Worm (Caenorhabditis elegans) whole organism, late embryonic: ENCODE measurements around the gene T09F5.20.

Experiments used
- dmd-4 ChIP-seq: sonication (generic microtip); optimal IDR thresholded peaks from 2 replicates; lab custom pipeline; 2016; ENCODE audit warnings: borderline replicate concordance, missing genetic modification characterization, missing compliant biosample characterization
- elt-2 ChIP-seq: sonication (generic microtip); optimal IDR thresholded peaks from 2 replicates; lab custom pipeline; 2016; ENCODE audit warnings: missing genetic modification reagents, missing genetic modification characterization, missing compliant biosample characterization
- fkh-10 ChIP-seq: fragments of 150-350 bp; optimal IDR thresholded peaks from 2 replicates; lab custom pipeline; 2014; ENCODE audit warnings: missing biosample characterization, missing genetic modification reagents, missing genetic modification characterization
- hlh-15 ChIP-seq: sonication (generic microtip); optimal IDR thresholded peaks from 2 replicates; lab custom pipeline; 2016; ENCODE audit warnings: missing genetic modification characterization, missing compliant biosample characterization
- lim-6 ChIP-seq: sonication (generic microtip); optimal IDR thresholded peaks from 2 replicates; lab custom pipeline; 2016; ENCODE audit warnings: missing genetic modification characterization, missing compliant biosample characterization
- pat-9 ChIP-seq: fragments of 200-800 bp; sonication (Bioruptor generic); optimal IDR thresholded peaks from 2 replicates; lab custom pipeline; 2018; ENCODE audit warnings: mild to moderate bottlenecking, missing genetic modification characterization, moderate library complexity, missing compliant biosample characterization
- pha-4 ChIP-seq: fragments of 150-350 bp; optimal IDR thresholded peaks from 2 replicates; lab custom pipeline; 2018; ENCODE audit warnings: missing biosample characterization, missing genetic modification reagents, missing genetic modification characterization
- ref-2 ChIP-seq: sonication (generic microtip); optimal IDR thresholded peaks from 2 replicates; lab custom pipeline; 2016; ENCODE audit warnings: missing genetic modification characterization, missing compliant biosample characterization
- sox-2 ChIP-seq: fragments of 200-800 bp; sonication (Bioruptor generic); IDR thresholded peaks from 2 replicates; pipeline ENCODE4 v1.3.6; 2022; ENCODE audit warnings: missing genetic modification reagents, missing genetic modification characterization, missing compliant biosample characterization
- syd-9 ChIP-seq: sonication (generic microtip); optimal IDR thresholded peaks from 2 replicates; lab custom pipeline; 2016; ENCODE audit warnings: mild to moderate bottlenecking, missing genetic modification characterization, moderate library complexity, missing compliant biosample characterization
- tbx-2 ChIP-seq: sonication (generic microtip); optimal IDR thresholded peaks from 2 replicates; lab custom pipeline; 2016; ENCODE audit warnings: missing genetic modification characterization, missing compliant biosample characterization
- ttx-3 ChIP-seq: sonication (generic microtip); optimal IDR thresholded peaks from 2 replicates; lab custom pipeline; 2016; ENCODE audit warnings: missing genetic modification reagents, missing genetic modification characterization, missing compliant biosample characterization
- unc-55 ChIP-seq: sonication (generic microtip); optimal IDR thresholded peaks from 2 replicates; lab custom pipeline; 2017; ENCODE audit warnings: missing biosample characterization, missing genetic modification reagents, missing genetic modification characterization
- unc-86 ChIP-seq: sonication (generic microtip); optimal IDR thresholded peaks from 2 replicates; lab custom pipeline; 2016; ENCODE audit warnings: missing genetic modification characterization, missing compliant biosample characterization

ce11 chrV:15139811-15140210 lies 7.9 kb downstream of the T09F5.20 start:
- TF ChIP-seq fkh-10 (GFP tag; lab: Kevin White, UChicago) (no peak), unc-55 (GFP tag; lab: Kevin White, UChicago) (no peak), ref-2 (tag; lab: Kevin White, UChicago) (no peak), pat-9 (tag; lab: Kevin White, UChicago) (no peak), sox-2 (GFP tag; lab: Robert Waterston, UW) (no peak), syd-9 (tag; lab: Kevin White, UChicago) (no peak), lim-6 (tag; lab: Kevin White, UChicago) (no peak), ttx-3 (tag; lab: Kevin White, UChicago) (no peak), hlh-15 (no peak), elt-2 (tag; lab: Kevin White, UChicago) (no peak), pha-4 (tag; lab: Kevin White, UChicago) (no peak), dmd-4 (tag; lab: Kevin White, UChicago) (no peak), unc-86 (tag; lab: Kevin White, UChicago) (no peak), tbx-2 (tag; lab: Kevin White, UChicago) (no peak)
